Worm (Caenorhabditis elegans) whole organism, L4 larva: ENCODE measurements around the gene T27A10.5.

Experiments
- F44E2.7 ChIP-seq: fragments of 200-800 bp; sonication (Bioruptor generic); IDR thresholded peaks from 2 replicates; pipeline ENCODE4 v2.1.2; 2022; ENCODE audit warnings: missing genetic modification characterization, missing compliant biosample characterization
- F49E8.2 ChIP-seq: sonication (generic microtip); optimal IDR thresholded peaks from 2 replicates; lab custom pipeline; 2016; ENCODE audit warnings: missing compliant biosample characterization, mild to moderate bottlenecking, missing genetic modification characterization, borderline replicate concordance
- Y105C5A.15 ChIP-seq: fragments of 200-800 bp; sonication (Bioruptor generic); IDR thresholded peaks from 2 replicates; pipeline ENCODE4 v1.3.6; 2022; ENCODE audit warnings: missing genetic modification characterization, missing compliant biosample characterization
- Y48G9A.11 ChIP-seq: fragments of 200-800 bp; sonication (Bioruptor generic); IDR thresholded peaks from 2 replicates; pipeline ENCODE4 v1.3.6; 2022; ENCODE audit warnings: missing genetic modification reagents, missing genetic modification characterization, missing compliant biosample characterization
- Y75B8A.6 ChIP-seq: fragments of 200-800 bp; sonication (Bioruptor generic); IDR thresholded peaks from 2 replicates; pipeline ENCODE4 v1.3.6; 2022; ENCODE audit warnings: missing genetic modification reagents, missing genetic modification characterization, missing compliant biosample characterization
- aha-1 ChIP-seq: fragments of 150-350 bp; peaks from one replicate; lab custom pipeline; 2014; ENCODE audit warnings: missing biosample characterization, missing genetic modification characterization
- ama-1 ChIP-seq: fragments of 150-350 bp; optimal IDR thresholded peaks from 2 replicates; lab custom pipeline; 2014; ENCODE audit warnings: inconsistent platforms, mixed read lengths
- ceh-20 ChIP-seq: fragments of 200-800 bp; sonication (Bioruptor generic); IDR thresholded peaks from 2 replicates; pipeline ENCODE4 v1.3.6; 2022; ENCODE audit warnings: missing genetic modification reagents, missing genetic modification characterization, missing compliant biosample characterization
- ces-1 ChIP-seq: fragments of 150-350 bp; sonication (generic microtip); optimal IDR thresholded peaks from 4 replicates; lab custom pipeline; 2014; ENCODE audit warnings: missing biosample characterization, missing genetic modification reagents, missing genetic modification characterization
- ctbp-1 ChIP-seq: fragments of 200-800 bp; sonication (Bioruptor generic); IDR thresholded peaks from 2 replicates; pipeline ENCODE4 v1.3.6; 2022; ENCODE audit warnings: missing genetic modification reagents, missing genetic modification characterization, missing compliant biosample characterization
- daf-12 ChIP-seq: fragments of 150-350 bp; optimal IDR thresholded peaks from 2 replicates; lab custom pipeline; 2014; ENCODE audit warnings: missing biosample characterization, missing genetic modification reagents, missing genetic modification characterization
- daf-16 ChIP-seq, 3 experiments: sonication (generic microtip); optimal IDR thresholded peaks; 2 replicates each; lab custom pipeline; 2016 to 2017; ENCODE audit warnings: missing genetic modification characterization in 3 of 3, missing genetic modification reagents in 3 of 3, mild to moderate bottlenecking in 2 of 3, missing compliant biosample characterization in 2 of 3, missing biosample characterization in 1 of 3, moderate library complexity in 1 of 3
- dmd-6 ChIP-seq: fragments of 200-800 bp; sonication (Bioruptor generic); IDR thresholded peaks from 2 replicates; pipeline ENCODE4 v1.3.6; 2022; ENCODE audit warnings: missing genetic modification reagents, missing genetic modification characterization, missing compliant biosample characterization
- duxl-1 ChIP-seq: sonication (generic microtip); optimal IDR thresholded peaks from 2 replicates; lab custom pipeline; 2016; ENCODE audit warnings: mild to moderate bottlenecking, missing genetic modification characterization, moderate library complexity, missing compliant biosample characterization; ENCODE audit not compliant: poor library complexity
- dve-1 ChIP-seq: sonication (generic microtip); optimal IDR thresholded peaks from 2 replicates; lab custom pipeline; 2017; ENCODE audit warnings: antibody characterized with exemption, mild to moderate bottlenecking, missing genetic modification characterization, missing compliant biosample characterization; ENCODE audit not compliant: insufficient read depth
- fkh-10 ChIP-seq: fragments of 150-350 bp; optimal IDR thresholded peaks from 2 replicates; lab custom pipeline; 2014; ENCODE audit warnings: missing biosample characterization, missing genetic modification reagents, missing genetic modification characterization
- hlh-11 ChIP-seq: fragments of 200-800 bp; sonication (Bioruptor generic); optimal IDR thresholded peaks from 2 replicates; lab custom pipeline; 2018; ENCODE audit warnings: mild to moderate bottlenecking, missing genetic modification characterization, missing compliant biosample characterization
- hlh-30 ChIP-seq: sonication (generic microtip); optimal IDR thresholded peaks from 2 replicates; lab custom pipeline; 2017; ENCODE audit warnings: antibody characterized with exemption, mild to moderate bottlenecking, missing genetic modification characterization, missing compliant biosample characterization; ENCODE audit not compliant: insufficient read depth
- hmg-1.1 ChIP-seq: fragments of 200-800 bp; sonication (Bioruptor generic); IDR thresholded peaks from 2 replicates; pipeline ENCODE4 v1.3.6; 2022; ENCODE audit warnings: missing genetic modification reagents, missing genetic modification characterization, missing compliant biosample characterization
- lin-1 ChIP-seq: fragments of 200-800 bp; sonication (Bioruptor generic); IDR thresholded peaks from 2 replicates; pipeline ENCODE4 v1.3.6; 2022; ENCODE audit warnings: missing genetic modification reagents, missing genetic modification characterization, missing compliant biosample characterization
- lin-13 ChIP-seq: fragments of 150-350 bp; optimal IDR thresholded peaks from 2 replicates; lab custom pipeline; 2014; ENCODE audit warnings: missing biosample characterization, missing genetic modification reagents, missing genetic modification characterization
- lin-39 ChIP-seq: fragments of 150-350 bp; optimal IDR thresholded peaks from 2 replicates; lab custom pipeline; 2014; ENCODE audit warnings: missing biosample characterization, missing genetic modification reagents, missing genetic modification characterization
- madf-5 ChIP-seq, 2 experiments: fragments of 200-800 bp; sonication (Bioruptor generic); IDR thresholded peaks; 2 replicates each; pipeline ENCODE4 v1.3.6; 2022; ENCODE audit warnings: missing compliant biosample characterization in 2 of 2, missing genetic modification characterization in 2 of 2
- madf-9 ChIP-seq: fragments of 200-800 bp; sonication (Bioruptor generic); conservative IDR thresholded peaks from 2 replicates; pipeline ENCODE4 v1.3.6; 2022; ENCODE audit warnings: missing genetic modification reagents, missing genetic modification characterization, missing compliant biosample characterization
- mdl-1 ChIP-seq, 2 experiments: fragments of 150-350 bp in 1 of 2; sonication (generic microtip) in 1 of 2; optimal IDR thresholded peaks; 2 replicates each; lab custom pipeline; 2014 to 2017; ENCODE audit warnings: missing biosample characterization in 2 of 2, missing genetic modification characterization in 2 of 2
- mep-1 ChIP-seq: fragments of 150-350 bp; sonication (generic microtip); optimal IDR thresholded peaks from 3 replicates; lab custom pipeline; 2014; ENCODE audit warnings: missing biosample characterization, missing genetic modification characterization
- mes-2 ChIP-seq: sonication (generic microtip); optimal IDR thresholded peaks from 2 replicates; lab custom pipeline; 2016; ENCODE audit warnings: missing genotype, mild to moderate bottlenecking, missing genetic modification characterization, missing compliant biosample characterization; ENCODE audit not compliant: poor library complexity, severe bottlenecking
- mxl-3 ChIP-seq: fragments of 200-800 bp; sonication (Bioruptor generic); optimal IDR thresholded peaks from 2 replicates; lab custom pipeline; 2018; ENCODE audit warnings: mild to moderate bottlenecking, missing genetic modification characterization, missing compliant biosample characterization
- nhr-102 ChIP-seq: sonication (generic microtip); optimal IDR thresholded peaks from 2 replicates; lab custom pipeline; 2016; ENCODE audit warnings: mild to moderate bottlenecking, missing genetic modification characterization, moderate library complexity, missing compliant biosample characterization
- nhr-28 ChIP-seq: fragments of 150-350 bp; optimal IDR thresholded peaks from 2 replicates; lab custom pipeline; 2014; ENCODE audit warnings: missing biosample characterization, missing genetic modification characterization
- nhr-41 ChIP-seq: fragments of 200-800 bp; sonication (Bioruptor generic); IDR thresholded peaks from 2 replicates; pipeline ENCODE4 v1.3.6; 2022; ENCODE audit warnings: missing genetic modification reagents, missing genetic modification characterization, missing compliant biosample characterization
- nhr-42 ChIP-seq: fragments of 200-800 bp; sonication (Bioruptor generic); IDR thresholded peaks from 2 replicates; pipeline ENCODE4 v1.3.6; 2022; ENCODE audit warnings: missing genetic modification characterization, missing compliant biosample characterization
- nhr-77 ChIP-seq: fragments of 150-350 bp; optimal IDR thresholded peaks from 2 replicates; lab custom pipeline; 2014; ENCODE audit warnings: missing biosample characterization, missing genetic modification characterization
- pha-4 ChIP-seq, 2 experiments: fragments of 150-350 bp in 1 of 2; fragments of 200-800 bp in 1 of 2; sonication (Bioruptor generic) in 1 of 2; IDR thresholded peaks in 1 of 2; optimal IDR thresholded peaks in 1 of 2; 2 replicates each; pipeline versions ENCODE4 v1.3.6 to Lab custom; 2014 to 2022; ENCODE audit warnings: missing genetic modification characterization in 2 of 2, missing genetic modification reagents in 2 of 2, missing biosample characterization in 1 of 2, missing compliant biosample characterization in 1 of 2
- sdz-12 ChIP-seq: fragments of 200-800 bp; sonication (Bioruptor generic); optimal IDR thresholded peaks from 2 replicates; lab custom pipeline; 2018; ENCODE audit warnings: mild to moderate bottlenecking, missing genetic modification characterization, missing compliant biosample characterization
- set-16 ChIP-seq: fragments of 200-800 bp; sonication (Bioruptor generic); IDR thresholded peaks from 2 replicates; pipeline ENCODE4 v1.3.6; 2022; ENCODE audit warnings: missing genetic modification reagents, missing genetic modification characterization, missing compliant biosample characterization
- snpc-1.2 ChIP-seq: fragments of 200-800 bp; sonication (Bioruptor generic); IDR thresholded peaks from 2 replicates; pipeline ENCODE4 v1.3.6; 2022; ENCODE audit warnings: missing genetic modification reagents, missing genetic modification characterization, missing compliant biosample characterization
- snpc-4 ChIP-seq: fragments of 150-350 bp; optimal IDR thresholded peaks from 2 replicates; lab custom pipeline; 2014; ENCODE audit warnings: missing biosample characterization, missing genetic modification characterization
- spr-3 ChIP-seq: fragments of 200-800 bp; sonication (Bioruptor generic); optimal IDR thresholded peaks from 2 replicates; lab custom pipeline; 2018; ENCODE audit warnings: mild to moderate bottlenecking, missing genetic modification characterization, missing compliant biosample characterization
- tra-1 ChIP-seq: fragments of 200-800 bp; sonication (Bioruptor generic); IDR thresholded peaks from 2 replicates; pipeline ENCODE4 v1.3.6; 2022; ENCODE audit warnings: missing genetic modification reagents, missing genetic modification characterization, missing compliant biosample characterization
- unc-130 ChIP-seq: sonication (generic microtip); optimal IDR thresholded peaks from 2 replicates; lab custom pipeline; 2016; ENCODE audit warnings: missing genetic modification reagents, missing genetic modification characterization, missing compliant biosample characterization
- unc-39 ChIP-seq: sonication (generic microtip); optimal IDR thresholded peaks from 2 replicates; lab custom pipeline; 2017; ENCODE audit warnings: missing biosample characterization, missing genetic modification characterization
- unc-62 ChIP-seq, 3 experiments: fragments of 150-350 bp in 1 of 3; sonication (generic microtip); optimal IDR thresholded peaks in 2 of 3; peaks in 1 of 3; 1 replicate in 1 of 3; 2 replicates in 2 of 3; lab custom pipeline; 2014 to 2017; ENCODE audit warnings: missing biosample characterization in 3 of 3, missing genetic modification characterization in 3 of 3, missing genetic modification reagents in 3 of 3, missing genotype in 1 of 3
- vab-7 ChIP-seq: fragments of 200-800 bp; sonication (Bioruptor generic); IDR thresholded peaks from 2 replicates; pipeline ENCODE4 v1.3.6; 2022; ENCODE audit warnings: missing genetic modification reagents, missing genetic modification characterization, missing compliant biosample characterization
- zag-1 ChIP-seq: fragments of 150-350 bp; optimal IDR thresholded peaks from 2 replicates; lab custom pipeline; 2014; ENCODE audit warnings: missing biosample characterization, missing genetic modification characterization
- zfp-3 ChIP-seq: fragments of 200-800 bp; sonication (Bioruptor generic); conservative IDR thresholded peaks from 2 replicates; pipeline ENCODE4 v1.3.6; 2022; ENCODE audit warnings: missing genetic modification reagents, missing genetic modification characterization, missing compliant biosample characterization
- zip-11 ChIP-seq: fragments of 200-800 bp; sonication (Bioruptor generic); IDR thresholded peaks from 2 replicates; pipeline ENCODE4 v1.3.6; 2022; ENCODE audit warnings: missing genetic modification characterization, missing compliant biosample characterization
- zip-2 ChIP-seq: fragments of 150-350 bp; optimal IDR thresholded peaks from 2 replicates; lab custom pipeline; 2014; ENCODE audit warnings: missing biosample characterization, missing genetic modification characterization
- ztf-7 ChIP-seq: fragments of 150-350 bp; optimal IDR thresholded peaks from 2 replicates; lab custom pipeline; 2014; ENCODE audit warnings: missing biosample characterization, missing genetic modification characterization

Gene T27A10.5

DNA sequence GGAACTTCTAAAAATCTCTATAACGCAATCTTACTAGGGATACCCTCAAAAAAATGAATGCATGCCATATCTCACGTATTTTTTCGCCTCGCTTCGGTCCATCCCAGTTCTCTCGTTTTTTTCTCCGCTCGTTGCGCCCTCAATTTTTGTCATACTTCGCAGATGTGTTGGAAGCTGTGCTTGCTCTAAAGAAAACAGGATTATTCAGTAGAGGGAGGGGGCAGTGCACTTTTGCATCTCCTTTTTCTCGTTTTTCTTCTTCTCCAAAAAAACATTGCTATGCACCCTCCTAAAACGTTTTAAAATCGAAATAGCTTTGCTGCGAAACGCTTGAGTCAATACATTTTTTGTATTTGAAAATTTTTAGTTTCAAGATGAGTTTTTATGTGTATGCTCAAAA is 37.9 kb downstream of the T27A10.5 start:
- TF ChIP-seq hlh-11 (tag; lab: Kevin White, UChicago) (no peak), unc-62 (GFP tag; optimal IDR thresholded peaks at IDR 0.05 in 1 of 2; lab: Kevin White, UChicago) (peak in 1 of 2 experiments; percentile 87), unc-62 (tag; optimal IDR thresholded peaks at IDR 0.05; lab: Kevin White, UChicago) (no peak), F49E8.2 (no peak), zip-2 (tag; lab: Kevin White, UChicago) (no peak), hmg-1.1 (GFP tag; lab: Robert Waterston, UW) (peak; percentile 39; the same call in 1 of the 2 replicates), daf-16 (GFP tag; optimal IDR thresholded peaks at IDR 0.05; lab: Kevin White, UChicago) (no peak), daf-16 (tag; optimal IDR thresholded peaks at IDR 0.05; lab: Kevin White, UChicago) (no peak), daf-12 (tag; lab: Kevin White, UChicago) (no peak), nhr-42 (GFP tag; lab: Robert Waterston, UW) (no peak), aha-1 (no peak), madf-9 (GFP tag; lab: Robert Waterston, UW) (no peak), ama-1 (lab: Kevin White, UChicago) (no peak), Y48G9A.11 (no peak), set-16 (GFP tag; lab: Robert Waterston, UW) (no peak), mxl-3 (GFP tag; lab: Kevin White, UChicago) (no peak), snpc-1.2 (GFP tag; lab: Robert Waterston, UW) (no peak), zag-1 (tag; lab: Kevin White, UChicago) (no peak), Y75B8A.6 (GFP tag; lab: Robert Waterston, UW) (no peak), zip-11 (GFP tag; lab: Robert Waterston, UW) (no peak), fkh-10 (peak; percentile 10), sdz-12 (GFP tag; lab: Kevin White, UChicago) (no peak), tra-1 (no peak), lin-13 (GFP tag; lab: Kevin White, UChicago) (no peak), ztf-7 (no peak), ceh-20 (GFP tag; lab: Robert Waterston, UW) (no peak)
- TF ChIP-seq, all 104 proteins: peak for 3

DNA sequence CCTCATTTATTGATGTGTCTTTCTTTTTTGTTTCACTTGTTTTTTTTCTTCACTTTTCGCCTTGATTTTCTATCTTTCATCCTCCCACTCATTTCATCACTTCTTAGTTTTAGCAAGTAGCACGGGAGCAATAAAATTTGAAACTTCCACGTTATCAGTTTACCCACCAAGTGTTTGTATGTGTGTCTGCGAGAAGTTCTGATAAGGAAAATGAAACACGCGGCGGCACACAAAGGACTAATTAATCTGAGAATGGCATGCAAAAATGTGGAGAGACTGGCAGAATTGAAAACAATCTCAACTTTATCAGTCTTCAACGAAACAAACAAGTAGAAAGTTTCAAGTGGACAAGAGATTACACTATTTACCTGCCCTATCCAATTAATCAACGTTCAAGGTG is 39.2 kb downstream of the T27A10.5 start:
- peak; percentile 55 for TF ChIP-seq nhr-77 (tag; lab: Kevin White, UChicago)
- no peak for TF ChIP-seq unc-39 (tag; lab: Kevin White, UChicago)
- TF ChIP-seq unc-130: no peak
- TF ChIP-seq pha-4 (GFP tag; IDR thresholded peaks at IDR 0.05; lab: Robert Waterston, UW): no peak
- no peak for TF ChIP-seq pha-4 (tag; optimal IDR thresholded peaks at IDR 0.05; lab: Kevin White, UChicago)
- TF ChIP-seq lin-1 (GFP tag; lab: Robert Waterston, UW): no peak
- TF ChIP-seq fkh-10: no peak
- peak; percentile 89 for TF ChIP-seq nhr-28
- TF ChIP-seq mes-2 (tag; lab: Kevin White, UChicago): peak; percentile 8
- no peak for TF ChIP-seq Y105C5A.15 (GFP tag; lab: Robert Waterston, UW)
- no peak for TF ChIP-seq lin-39 (tag; lab: Kevin White, UChicago)
- no peak for TF ChIP-seq snpc-4 (tag; lab: Kevin White, UChicago)
- TF ChIP-seq dmd-6 (GFP tag; lab: Robert Waterston, UW): peak; percentile 89
- TF ChIP-seq ctbp-1 (GFP tag; lab: Robert Waterston, UW): no peak
- no peak for TF ChIP-seq spr-3
- TF ChIP-seq unc-62 (GFP tag; optimal IDR thresholded peaks at IDR 0.05 in 1 of 2; lab: Kevin White, UChicago): peak in 1 of 2 experiments; percentile 78
- no peak for TF ChIP-seq unc-62 (tag; optimal IDR thresholded peaks at IDR 0.05; lab: Kevin White, UChicago)
- no peak for TF ChIP-seq madf-5 (GFP tag; IDR thresholded peaks at IDR 0.05; lab: Robert Waterston, UW)
- peak; percentile 69 for TF ChIP-seq hlh-30
- no peak for TF ChIP-seq F44E2.7 (GFP tag; lab: Robert Waterston, UW)
- no peak for TF ChIP-seq zfp-3 (GFP tag; lab: Robert Waterston, UW)
- peak in 1 of 2 experiments; percentile 80 for TF ChIP-seq mdl-1 (tag; optimal IDR thresholded peaks at IDR 0.05; lab: Kevin White, UChicago)
- no peak for TF ChIP-seq mep-1 (tag; lab: Kevin White, UChicago)
- no peak for TF ChIP-seq vab-7
- TF ChIP-seq Y48G9A.11: no peak
- TF ChIP-seq dve-1 (tag; lab: Kevin White, UChicago): peak; percentile 88
- TF ChIP-seq ces-1 (GFP tag; lab: Kevin White, UChicago): no peak
- no peak for TF ChIP-seq nhr-41 (GFP tag; lab: Robert Waterston, UW)
- TF ChIP-seq nhr-42 (GFP tag; lab: Robert Waterston, UW): no peak
- TF ChIP-seq duxl-1 (tag; lab: Kevin White, UChicago): no peak
- no peak for TF ChIP-seq nhr-102
